Worm (Caenorhabditis elegans) whole organism, L3 larva: ENCODE data around the gene C10A4.3.

Experiments used
- aly-2 ChIP-seq: fragments of 150-350 bp; optimal IDR thresholded peaks from 2 replicates; lab custom pipeline; 2014; ENCODE audit warnings: missing biosample characterization, missing genetic modification characterization
- ama-1 ChIP-seq: fragments of 150-350 bp; optimal IDR thresholded peaks from 2 replicates; lab custom pipeline; 2018
- ceh-16 ChIP-seq: sonication (generic microtip); optimal IDR thresholded peaks from 2 replicates; lab custom pipeline; 2017; ENCODE audit warnings: missing biosample characterization, missing genetic modification characterization
- ceh-82 ChIP-seq: fragments of 150-350 bp; optimal IDR thresholded peaks from 2 replicates; lab custom pipeline; 2014; ENCODE audit warnings: missing biosample characterization, missing genetic modification characterization
- egl-27 ChIP-seq: sonication (generic microtip); optimal IDR thresholded peaks from 4 replicates; lab custom pipeline; 2017; ENCODE audit warnings: missing biosample characterization, missing genetic modification reagents, missing genetic modification characterization
- egl-5 ChIP-seq: fragments of 150-350 bp; optimal IDR thresholded peaks from 2 replicates; lab custom pipeline; 2017; ENCODE audit warnings: missing biosample characterization, missing genetic modification reagents, missing genetic modification characterization, inconsistent platforms
- elt-3 ChIP-seq, 3 experiments: fragments of 150-350 bp in 1 of 3; sonication (generic microtip) in 2 of 3; optimal IDR thresholded peaks; 2 replicates in 2 of 3; 4 replicates in 1 of 3; lab custom pipeline; 2014 to 2017; ENCODE audit warnings: missing biosample characterization in 3 of 3, missing genetic modification characterization in 3 of 3
- eor-1 ChIP-seq, 2 experiments: fragments of 150-350 bp; optimal IDR thresholded peaks; 2 replicates each; lab custom pipeline; 2014 to 2018; ENCODE audit warnings: missing biosample characterization in 2 of 2, missing genetic modification characterization in 2 of 2
- fkh-10 ChIP-seq: sonication (generic microtip); optimal IDR thresholded peaks from 2 replicates; lab custom pipeline; 2017; ENCODE audit warnings: missing biosample characterization, missing genetic modification reagents, missing genetic modification characterization
- jun-1 ChIP-seq: fragments of 150-350 bp; optimal IDR thresholded peaks from 2 replicates; lab custom pipeline; 2014; ENCODE audit warnings: missing biosample characterization, missing genetic modification reagents, missing genetic modification characterization
- lin-15B ChIP-seq: fragments of 150-350 bp; optimal IDR thresholded peaks from 2 replicates; lab custom pipeline; 2014; ENCODE audit warnings: missing biosample characterization, missing genetic modification characterization
- lin-39 ChIP-seq: fragments of 150-350 bp; optimal IDR thresholded peaks from 2 replicates; lab custom pipeline; 2018; ENCODE audit warnings: missing biosample characterization, missing genetic modification reagents, missing genetic modification characterization
- mdl-1 ChIP-seq: fragments of 150-350 bp; optimal IDR thresholded peaks from 2 replicates; lab custom pipeline; 2014; ENCODE audit warnings: missing biosample characterization, missing genetic modification characterization
- mml-1 ChIP-seq: fragments of 150-350 bp; sonication (generic microtip); optimal IDR thresholded peaks from 3 replicates; lab custom pipeline; 2014; ENCODE audit warnings: missing biosample characterization, missing genetic modification characterization
- nfya-1 ChIP-seq: sonication (generic microtip); optimal IDR thresholded peaks from 2 replicates; lab custom pipeline; 2017; ENCODE audit warnings: missing genetic modification characterization, mild to moderate bottlenecking, missing compliant biosample characterization, antibody characterized with exemption, moderate library complexity; ENCODE audit not compliant: insufficient read depth
- nhr-11 ChIP-seq: fragments of 150-350 bp; optimal IDR thresholded peaks from 2 replicates; lab custom pipeline; 2014; ENCODE audit warnings: missing biosample characterization, missing genetic modification characterization
- nhr-43 ChIP-seq: sonication (generic microtip); optimal IDR thresholded peaks from 2 replicates; lab custom pipeline; 2016; ENCODE audit warnings: mild to moderate bottlenecking, missing genetic modification characterization, missing compliant biosample characterization; ENCODE audit not compliant: poor library complexity, severe bottlenecking
- nhr-67 ChIP-seq: fragments of 150-350 bp; optimal IDR thresholded peaks from 2 replicates; lab custom pipeline; 2014; ENCODE audit warnings: missing biosample characterization, missing genetic modification characterization
- nhr-77 ChIP-seq: fragments of 150-350 bp; optimal IDR thresholded peaks from 2 replicates; lab custom pipeline; 2014; ENCODE audit warnings: missing biosample characterization, missing genetic modification characterization
- pha-4 ChIP-seq: fragments of 150-350 bp; optimal IDR thresholded peaks from 2 replicates; lab custom pipeline; 2014; ENCODE audit warnings: missing biosample characterization, missing genetic modification reagents, missing genetic modification characterization
- snpc-4 ChIP-seq: fragments of 150-350 bp; optimal IDR thresholded peaks from 2 replicates; lab custom pipeline; 2014; ENCODE audit warnings: missing biosample characterization, missing genetic modification characterization
- tbx-2 ChIP-seq: sonication (generic microtip); optimal IDR thresholded peaks from 2 replicates; lab custom pipeline; 2016; ENCODE audit warnings: mild to moderate bottlenecking, missing genetic modification characterization, missing compliant biosample characterization
- unc-39 ChIP-seq: sonication (generic microtip); optimal IDR thresholded peaks from 4 replicates; lab custom pipeline; 2017; ENCODE audit warnings: missing biosample characterization, missing genetic modification characterization
- unc-62 ChIP-seq: fragments of 150-350 bp; sonication (generic microtip); optimal IDR thresholded peaks from 4 replicates; lab custom pipeline; 2014; ENCODE audit warnings: missing biosample characterization, missing genetic modification reagents, missing genetic modification characterization
- zag-1 ChIP-seq: fragments of 150-350 bp; optimal IDR thresholded peaks from 2 replicates; lab custom pipeline; 2014; ENCODE audit warnings: missing biosample characterization, missing genetic modification characterization
- ztf-11 ChIP-seq: fragments of 150-350 bp; optimal IDR thresholded peaks from 2 replicates; lab custom pipeline; 2014; ENCODE audit warnings: missing biosample characterization, missing genetic modification characterization
- ztf-4 ChIP-seq: fragments of 150-350 bp; optimal IDR thresholded peaks from 2 replicates; lab custom pipeline; 2014; ENCODE audit warnings: missing biosample characterization, missing genetic modification characterization

Gene C10A4.3

ce11 chrX:7447340-7447739 lies 41.8 kb downstream of the C10A4.3 start:
- TF ChIP-seq elt-3 (tag; optimal IDR thresholded peaks at IDR 0.05; lab: Kevin White, UChicago), result no peak
- TF ChIP-seq ceh-82 (tag; lab: Kevin White, UChicago), result no peak
- TF ChIP-seq aly-2 (tag; lab: Kevin White, UChicago), result no peak
- TF ChIP-seq unc-39 (tag; lab: Kevin White, UChicago), result no peak
- no peak for TF ChIP-seq nhr-67 (tag; lab: Kevin White, UChicago)
- TF ChIP-seq lin-15B (tag; lab: Kevin White, UChicago), result no peak
- no peak for TF ChIP-seq unc-62 (GFP tag; lab: Kevin White, UChicago)
- no peak for TF ChIP-seq ztf-11 (tag; lab: Kevin White, UChicago)
- no peak for TF ChIP-seq mdl-1 (tag; lab: Kevin White, UChicago)
- TF ChIP-seq ceh-16 (tag; lab: Kevin White, UChicago), result no peak

ce11 chrX:7452606-7453005 lies 47.1 kb downstream of the C10A4.3 start:
- TF ChIP-seq eor-1 (tag; optimal IDR thresholded peaks at IDR 0.05; lab: Kevin White, UChicago) (no peak), unc-62 (GFP tag; lab: Kevin White, UChicago) (no peak), zag-1 (tag; lab: Kevin White, UChicago) (no peak), pha-4 (tag; lab: Kevin White, UChicago) (no peak), nhr-43 (no peak), mml-1 (no peak), egl-27 (tag; lab: Kevin White, UChicago) (no peak), ceh-82 (tag; lab: Kevin White, UChicago) (no peak), ztf-11 (tag; lab: Kevin White, UChicago) (no peak), egl-5 (tag; lab: Kevin White, UChicago) (no peak), fkh-10 (no peak), snpc-4 (no peak), nhr-77 (tag; lab: Kevin White, UChicago) (no peak), nhr-11 (no peak), tbx-2 (no peak)
- TF ChIP-seq, all 47 proteins: peak for 0

- no peak for TF ChIP-seq zag-1 (tag; lab: Kevin White, UChicago)
- no peak for TF ChIP-seq jun-1 (tag; lab: Kevin White, UChicago)
- no peak for TF ChIP-seq mml-1
- TF ChIP-seq egl-5 (tag; lab: Kevin White, UChicago), result no peak
- no peak for TF ChIP-seq ama-1 (lab: Kevin White, UChicago)
- TF ChIP-seq lin-39 (tag; lab: Kevin White, UChicago), result no peak
These were observed 50.5 kb downstream of the C10A4.3 start for ce11 chrX:7455960-7456359.

ce11 chrX:7457154-7457674 lies 51.7 kb downstream of the C10A4.3 start:
- no peak for TF ChIP-seq ztf-4 (tag; lab: Kevin White, UChicago)
- TF ChIP-seq fkh-10, result peak; percentile 22
- peak; percentile 50 for TF ChIP-seq nfya-1 (tag; lab: Kevin White, UChicago)
